Worm (Caenorhabditis elegans): ENCODE results near the gene metr-1.

metr-1 gene

ce11 chrII:10950107-10950679 lies 23.8 kb downstream of the metr-1 start, which contains the start of gene gst-5 (continued):
- TF ChIP-seq irx-1 (tag; optimal IDR thresholded peaks at IDR 0.05) (peak; percentile 3), sup-37 (GFP tag; optimal IDR thresholded peaks at IDR 0.05) (no peak), nhr-11 (tag; optimal IDR thresholded peaks at IDR 0.05) (peak; percentile 40), efl-1 (optimal IDR thresholded peaks at IDR 0.05) (peak; percentile 51 to 59), efl-1 (GFP tag; optimal IDR thresholded peaks at IDR 0.05 in 1 of 2) (peak; percentile 50 to 91), pag-3 (tag; optimal IDR thresholded peaks at IDR 0.05; ENCODE audit: borderline replicate concordance, insufficient read depth) (no peak), nhr-12 (tag; optimal IDR thresholded peaks at IDR 0.05) (no peak), pax-3 (tag; optimal IDR thresholded peaks at IDR 0.05) (no peak), jun-1 (tag; optimal IDR thresholded peaks at IDR 0.05) (no peak), lir-3 (tag; optimal IDR thresholded peaks at IDR 0.05; ENCODE audit: poor library complexity) (no peak), aly-2 (tag; optimal IDR thresholded peaks at IDR 0.05) (no peak), nhr-77 (tag; optimal IDR thresholded peaks at IDR 0.05) (peak; percentile 54), lsy-2 (tag; optimal IDR thresholded peaks at IDR 0.05) (peak; percentile 36 to 60), tbx-2 (tag; optimal IDR thresholded peaks at IDR 0.05) (peak; percentile 44)

- TF ChIP-seq ceh-82 (tag; optimal IDR thresholded peaks at IDR 0.05), result no peak
- TF ChIP-seq unc-62 (GFP tag; optimal IDR thresholded peaks at IDR 0.05), result no peak
- no peak for TF ChIP-seq mab-9 (GFP tag; IDR thresholded peaks at IDR 0.05)
- TF ChIP-seq hlh-17 (GFP tag; optimal IDR thresholded peaks at IDR 0.05; ENCODE audit: borderline replicate concordance), result no peak
- no peak for TF ChIP-seq pag-3 (tag; optimal IDR thresholded peaks at IDR 0.05; ENCODE audit: borderline replicate concordance, insufficient read depth)
- no peak for TF ChIP-seq isw-1 (GFP tag; IDR thresholded peaks at IDR 0.05)
- TF ChIP-seq fkh-4 (tag; optimal IDR thresholded peaks at IDR 0.05; ENCODE audit: borderline replicate concordance), result no peak
- no peak for TF ChIP-seq nhr-12 (tag; optimal IDR thresholded peaks at IDR 0.05)
These were observed 26.7 kb downstream of the metr-1 start, which contains the start of gene nos-1 for ce11 chrII:10953065-10953464. Gene nos-1, minus strand, starts transcription at chrII:10953165.

- TF ChIP-seq mep-1 (tag; optimal IDR thresholded peaks at IDR 0.05), result no peak
- TF ChIP-seq sup-37 (GFP tag; optimal IDR thresholded peaks at IDR 0.05), result no peak
- TF ChIP-seq sptf-1 (tag; optimal IDR thresholded peaks at IDR 0.05), result no peak
- TF ChIP-seq ceh-82 (tag; optimal IDR thresholded peaks at IDR 0.05), result no peak
- TF ChIP-seq tbx-2 (tag; optimal IDR thresholded peaks at IDR 0.05), result no peak
- TF ChIP-seq hlh-4 (tag; optimal IDR thresholded peaks at IDR 0.05), result no peak
- TF ChIP-seq alr-1 (tag; optimal IDR thresholded peaks at IDR 0.05; ENCODE audit: borderline replicate concordance), result no peak
- TF ChIP-seq lir-3 (tag; optimal IDR thresholded peaks at IDR 0.05; ENCODE audit: poor library complexity), result no peak
- no peak for TF ChIP-seq mef-2 (tag; optimal IDR thresholded peaks at IDR 0.05)
- TF ChIP-seq nhr-237 (tag; optimal IDR thresholded peaks at IDR 0.05), result no peak
These were observed 28.8 kb downstream of the metr-1 start for ce11 chrII:10955114-10955513.

ce11 chrII:10956793-10957192 lies 30.4 kb downstream of the metr-1 start, which contains the start of gene R03D7.8:
Gene R03D7.8, minus strand, starts transcription at chrII:10956893.
- TF ChIP-seq lsy-2 (tag; optimal IDR thresholded peaks at IDR 0.05) (no peak), ces-1 (GFP tag; optimal IDR thresholded peaks at IDR 0.05) (no peak), ama-1 (optimal IDR thresholded peaks at IDR 0.05) (no peak), ceh-88 (GFP tag; IDR thresholded peaks at IDR 0.05) (no peak), efl-1 (optimal IDR thresholded peaks at IDR 0.05) (no peak), efl-1 (GFP tag; optimal IDR thresholded peaks at IDR 0.05 in 1 of 2) (no peak), nhr-84 (tag; optimal IDR thresholded peaks at IDR 0.05) (no peak), fkh-4 (tag; optimal IDR thresholded peaks at IDR 0.05; ENCODE audit: borderline replicate concordance) (no peak), nhr-47 (tag; optimal IDR thresholded peaks at IDR 0.05) (no peak), mab-9 (GFP tag; IDR thresholded peaks at IDR 0.05) (no peak), nhr-19 (GFP tag; conservative IDR thresholded peaks at IDR 0.05) (no peak), mep-1 (tag; optimal IDR thresholded peaks at IDR 0.05) (no peak), xbp-1 (tag; optimal IDR thresholded peaks at IDR 0.05) (no peak), C16A3.4 (tag; optimal IDR thresholded peaks at IDR 0.05) (no peak), nhr-85 (tag) (no peak), pax-3 (tag; optimal IDR thresholded peaks at IDR 0.05) (no peak), unc-86 (tag; optimal IDR thresholded peaks at IDR 0.05) (no peak), nhr-71 (tag; optimal IDR thresholded peaks at IDR 0.05) (no peak)

Data from whole organism, L1 larva.